Fruit fly (Drosophila melanogaster): ENCODE results near the gene CG8907.

CG8907 gene

dm6 chr3R:17052465-17053149, 44.5 kb downstream of the CG8907 start:
- TF ChIP-seq ss (GFP tag; optimal IDR thresholded peaks at IDR 0.05) (peak; percentile 88 to 89), CG6163 (GFP tag; IDR thresholded peaks at IDR 0.05) (peak; percentile 57; the same call in 2 of the 3 replicates), cyc (GFP tag; optimal IDR thresholded peaks at IDR 0.05) (peak; percentile 62), Sox15 (GFP tag; optimal IDR thresholded peaks at IDR 0.05) (peak; percentile 46), CG10669 (GFP tag; optimal IDR thresholded peaks at IDR 0.05) (peak; percentile 84), svp (GFP tag) (peak; percentile 82), net (GFP tag; optimal IDR thresholded peaks at IDR 0.05) (peak; percentile 62), Gug (GFP tag; IDR thresholded peaks at IDR 0.05) (peak; percentile 35; the same call in 1 of the 2 replicates), Smox (GFP tag; optimal IDR thresholded peaks at IDR 0.05) (peak; percentile 70), Eip75B (GFP tag; optimal IDR thresholded peaks at IDR 0.05) (peak; percentile 79), Met (GFP tag; optimal IDR thresholded peaks at IDR 0.05) (peak; percentile 82), CG8632 (GFP tag; optimal IDR thresholded peaks at IDR 0.05) (peak; percentile 71), Sox102F (GFP tag; optimal IDR thresholded peaks at IDR 0.05) (peak; percentile 79), CG34406 (GFP tag; optimal IDR thresholded peaks at IDR 0.05) (peak; percentile 67), Eip93F (GFP tag; optimal IDR thresholded peaks at IDR 0.05) (peak; percentile 48), OdsH (GFP tag; optimal IDR thresholded peaks at IDR 0.05) (peak; percentile 76), eg (GFP tag; IDR thresholded peaks at IDR 0.05) (0 out of 3 replicates have a peak, but pooled peaks have one; percentile 9), Hr38 (GFP tag; optimal IDR thresholded peaks at IDR 0.05) (no peak), CG3919 (GFP tag; optimal IDR thresholded peaks at IDR 0.05) (peak; percentile 79), CG32006 (GFP tag; optimal IDR thresholded peaks at IDR 0.05) (peak; percentile 64), CG7368 (GFP tag; optimal IDR thresholded peaks at IDR 0.05) (peak; percentile 50), Hr4 (GFP tag; optimal IDR thresholded peaks at IDR 0.05) (peak; percentile 41), Lpt (GFP tag; optimal IDR thresholded peaks at IDR 0.05) (peak; percentile 57), CG11902 (GFP tag; optimal IDR thresholded peaks at IDR 0.05) (peak; percentile 16), lz (GFP tag; optimal IDR thresholded peaks at IDR 0.05) (peak; percentile 61), topi (GFP tag; optimal IDR thresholded peaks at IDR 0.05) (peak; percentile 68), CG31627 (GFP tag; optimal IDR thresholded peaks at IDR 0.05) (peak; percentile 47), CG10631 (GFP tag; optimal IDR thresholded peaks at IDR 0.05) (peak; percentile 74), Sox14 (GFP tag; optimal IDR thresholded peaks at IDR 0.05) (peak; percentile 63), CG6792 (GFP tag; optimal IDR thresholded peaks at IDR 0.05) (peak; percentile 76), achi (GFP tag; optimal IDR thresholded peaks at IDR 0.05) (peak; percentile 80), Hr39 (GFP tag; optimal IDR thresholded peaks at IDR 0.05) (peak; percentile 49), CG8319 (GFP tag; optimal IDR thresholded peaks at IDR 0.05) (peak; percentile 45), salr (GFP tag; optimal IDR thresholded peaks at IDR 0.05) (peak; percentile 73 to 75), CG16779 (tag; optimal IDR thresholded peaks at IDR 0.05) (peak; percentile 71), CG6854 (GFP tag; optimal IDR thresholded peaks at IDR 0.05) (peak; percentile 68), fd85E (GFP tag; optimal IDR thresholded peaks at IDR 0.05) (no peak), acj6 (GFP tag; optimal IDR thresholded peaks at IDR 0.05) (peak; percentile 63), CG3032 (tag; optimal IDR thresholded peaks at IDR 0.05) (peak; percentile 90), pdm3 (GFP tag; optimal IDR thresholded peaks at IDR 0.05) (peak; percentile 75), CG8119 (GFP tag; IDR thresholded peaks at IDR 0.05) (peak; percentile 64), dsx (GFP tag; optimal IDR thresholded peaks at IDR 0.05; ENCODE audit: poor library complexity, severe bottlenecking) (peak; percentile 88), fd59A (GFP tag; optimal IDR thresholded peaks at IDR 0.05) (peak; percentile 87), esn (GFP tag; optimal IDR thresholded peaks at IDR 0.05) (peak; percentile 78), CG9139 (GFP tag; optimal IDR thresholded peaks at IDR 0.05) (peak; percentile 72), Ets96B (tag; optimal IDR thresholded peaks at IDR 0.05) (peak; percentile 86), CG1621 (tag; optimal IDR thresholded peaks at IDR 0.05) (peak; percentile 77), Ets21C (GFP tag; optimal IDR thresholded peaks at IDR 0.05) (peak; percentile 17), dac (GFP tag; optimal IDR thresholded peaks at IDR 0.05) (peak; percentile 18), Eip78C (GFP tag) (peak; percentile 96), Blimp-1 (GFP tag; optimal IDR thresholded peaks at IDR 0.05) (peak; percentile 43)
